Worm (Caenorhabditis elegans) whole organism, L2 larva: ENCODE measurements around the gene pmp-2.

ENCODE experiments used
- alr-1 ChIP-seq: fragments of 150-350 bp; optimal IDR thresholded peaks from 2 replicates; lab custom pipeline; 2014; ENCODE audit warnings: missing biosample characterization, missing genetic modification characterization
- ama-1 ChIP-seq: fragments of 150-350 bp; optimal IDR thresholded peaks from 2 replicates; lab custom pipeline; 2018; ENCODE audit warnings: inconsistent platforms
- blmp-1 ChIP-seq: sonication (generic microtip); optimal IDR thresholded peaks from 2 replicates; lab custom pipeline; 2017; ENCODE audit warnings: missing genetic modification characterization, mild to moderate bottlenecking, missing compliant biosample characterization, antibody characterized with exemption, moderate library complexity; ENCODE audit not compliant: insufficient read depth
- ceh-82 ChIP-seq: fragments of 150-350 bp; optimal IDR thresholded peaks from 2 replicates; lab custom pipeline; 2014; ENCODE audit warnings: missing biosample characterization, missing genetic modification characterization
- nhr-11 ChIP-seq: fragments of 150-350 bp; optimal IDR thresholded peaks from 2 replicates; lab custom pipeline; 2014; ENCODE audit warnings: missing biosample characterization, missing genetic modification characterization
- nhr-6 ChIP-seq: fragments of 150-350 bp; optimal IDR thresholded peaks from 2 replicates; lab custom pipeline; 2014; ENCODE audit warnings: missing biosample characterization, missing genetic modification characterization
- ztf-4 ChIP-seq: fragments of 150-350 bp; optimal IDR thresholded peaks from 2 replicates; lab custom pipeline; 2014; ENCODE audit warnings: missing biosample characterization, missing genetic modification characterization

ce11 chrII:6860043-6860442 lies 27.6 kb downstream of the pmp-2 start:
- TF ChIP-seq blmp-1 (tag; lab: Kevin White, UChicago) (no peak), nhr-11 (tag; lab: Kevin White, UChicago) (no peak), ztf-4 (tag; lab: Kevin White, UChicago) (no peak), ceh-82 (no peak), alr-1 (tag; lab: Kevin White, UChicago) (no peak), nhr-6 (tag; lab: Kevin White, UChicago) (no peak), ama-1 (lab: Kevin White, UChicago) (no peak)
